Worm (Caenorhabditis elegans) whole organism, L1 larva: ENCODE measurements around the gene hlh-34.
A peak's percentile ranks its signal among the peaks of the same experiment; 100 is the strongest.

Source experiments
- C16A3.4 ChIP-seq: fragments of 150-350 bp; optimal IDR thresholded peaks from 2 replicates; lab custom pipeline; 2014; ENCODE audit warnings: missing biosample characterization, missing genetic modification characterization
- F16B12.6 ChIP-seq: fragments of 150-350 bp; optimal IDR thresholded peaks from 2 replicates; lab custom pipeline; 2014; ENCODE audit warnings: missing biosample characterization, missing genetic modification characterization
- Y116A8C.19 ChIP-seq: sonication (generic microtip); optimal IDR thresholded peaks from 2 replicates; lab custom pipeline; 2016; ENCODE audit warnings: missing compliant biosample characterization, missing genetic modification characterization, borderline replicate concordance
- ama-1 ChIP-seq: fragments of 150-350 bp; optimal IDR thresholded peaks from 2 replicates; lab custom pipeline; 2014
- blmp-1 ChIP-seq: fragments of 150-350 bp; optimal IDR thresholded peaks from 2 replicates; lab custom pipeline; 2014; ENCODE audit warnings: missing biosample characterization, missing genetic modification characterization
- ceh-82 ChIP-seq, 3 experiments: fragments of 150-350 bp in 1 of 3; sonication (generic microtip) in 2 of 3; optimal IDR thresholded peaks; 2 replicates each; lab custom pipeline; 2014 to 2017; ENCODE audit warnings: missing biosample characterization in 3 of 3, missing genetic modification characterization in 3 of 3
- ces-1 ChIP-seq: fragments of 150-350 bp; optimal IDR thresholded peaks from 2 replicates; lab custom pipeline; 2014; ENCODE audit warnings: missing biosample characterization, missing genetic modification reagents, missing genetic modification characterization
- dpl-1 ChIP-seq, 3 experiments: fragments of 150-350 bp in 2 of 3; sonication (generic microtip) in 1 of 3; optimal IDR thresholded peaks; 2 replicates each; lab custom pipeline; 2014 to 2017; ENCODE audit warnings: missing biosample characterization in 3 of 3, missing genetic modification characterization in 3 of 3, missing genetic modification reagents in 3 of 3
- efl-1 ChIP-seq, 4 experiments: fragments of 150-350 bp; optimal IDR thresholded peaks in 3 of 4; peaks in 1 of 4; 1 replicate in 1 of 4; 2 replicates in 3 of 4; lab custom pipeline; 2014; ENCODE audit warnings: missing biosample characterization in 2 of 4, missing genetic modification characterization in 2 of 4, missing genetic modification reagents in 2 of 4
- efl-3 ChIP-seq: fragments of 200-800 bp; sonication (Bioruptor generic); optimal IDR thresholded peaks from 2 replicates; lab custom pipeline; 2018; ENCODE audit warnings: mild to moderate bottlenecking, missing genetic modification characterization, missing compliant biosample characterization
- egl-13 ChIP-seq: sonication (generic microtip); optimal IDR thresholded peaks from 2 replicates; lab custom pipeline; 2016; ENCODE audit warnings: missing genotype, missing genetic modification reagents, missing genetic modification characterization, missing compliant biosample characterization
- egl-27 ChIP-seq, 2 experiments: fragments of 150-350 bp in 1 of 2; sonication (generic microtip); optimal IDR thresholded peaks; 3 replicates each; lab custom pipeline; 2017 to 2018; ENCODE audit warnings: missing biosample characterization in 2 of 2, missing genetic modification characterization in 2 of 2, missing genetic modification reagents in 2 of 2
- elt-3 ChIP-seq, 6 experiments: fragments of 150-350 bp in 1 of 6; sonication (generic microtip); optimal IDR thresholded peaks; 2 replicates each; lab custom pipeline; 2017 to 2018; ENCODE audit warnings: missing biosample characterization in 6 of 6, missing genetic modification characterization in 6 of 6, inconsistent platforms in 1 of 6
- ets-5 ChIP-seq: fragments of 200-800 bp; sonication (Bioruptor generic); IDR thresholded peaks from 2 replicates; pipeline ENCODE4 v1.3.6; 2022; ENCODE audit warnings: missing genetic modification characterization, missing compliant biosample characterization
- fkh-4 ChIP-seq: sonication (generic microtip); optimal IDR thresholded peaks from 2 replicates; lab custom pipeline; 2016; ENCODE audit warnings: missing compliant biosample characterization, missing genetic modification characterization, borderline replicate concordance
- fkh-8 ChIP-seq: sonication (generic microtip); optimal IDR thresholded peaks from 2 replicates; lab custom pipeline; 2016; ENCODE audit warnings: mild to moderate bottlenecking, missing genetic modification characterization, missing compliant biosample characterization
- grh-1 ChIP-seq: fragments of 200-800 bp; sonication (Bioruptor generic); IDR thresholded peaks from 2 replicates; pipeline ENCODE4 v1.3.6; 2022; ENCODE audit warnings: missing genetic modification reagents, missing genetic modification characterization, missing compliant biosample characterization
- hlh-17 ChIP-seq: fragments of 200-800 bp; sonication (Bioruptor generic); optimal IDR thresholded peaks from 2 replicates; lab custom pipeline; 2018; ENCODE audit warnings: missing genetic modification characterization, mild to moderate bottlenecking, missing compliant biosample characterization, moderate library complexity, borderline replicate concordance
- irx-1 ChIP-seq: sonication (generic microtip); optimal IDR thresholded peaks from 2 replicates; lab custom pipeline; 2016; ENCODE audit warnings: missing genetic modification characterization, missing compliant biosample characterization
- lin-13 ChIP-seq: fragments of 150-350 bp; optimal IDR thresholded peaks from 2 replicates; lab custom pipeline; 2014; ENCODE audit warnings: missing biosample characterization, missing genetic modification reagents, missing genetic modification characterization
- lin-14 ChIP-seq: fragments of 200-800 bp; sonication (Bioruptor generic); optimal IDR thresholded peaks from 2 replicates; lab custom pipeline; 2018; ENCODE audit warnings: mild to moderate bottlenecking, missing genetic modification characterization, moderate library complexity, missing compliant biosample characterization
- lin-35 ChIP-seq, 2 experiments: fragments of 150-350 bp; optimal IDR thresholded peaks; 2 replicates each; lab custom pipeline; 2014; ENCODE audit warnings: missing biosample characterization in 2 of 2, missing genetic modification characterization in 2 of 2, missing genetic modification reagents in 2 of 2
- lin-39 ChIP-seq: fragments of 150-350 bp; optimal IDR thresholded peaks from 2 replicates; lab custom pipeline; 2014; ENCODE audit warnings: missing biosample characterization, missing genetic modification reagents, missing genetic modification characterization
- lir-3 ChIP-seq: sonication (generic microtip); optimal IDR thresholded peaks from 2 replicates; lab custom pipeline; 2016; ENCODE audit warnings: mild to moderate bottlenecking, missing genetic modification characterization, moderate library complexity, missing compliant biosample characterization; ENCODE audit not compliant: poor library complexity
- lsy-2 ChIP-seq, 2 experiments: fragments of 150-350 bp; optimal IDR thresholded peaks; 2 replicates each; lab custom pipeline; 2014; ENCODE audit warnings: missing biosample characterization in 2 of 2, missing genetic modification characterization in 2 of 2
- mab-9 ChIP-seq: fragments of 200-800 bp; sonication (Bioruptor generic); IDR thresholded peaks from 2 replicates; pipeline ENCODE4 v1.3.6; 2022; ENCODE audit warnings: missing genetic modification reagents, missing genetic modification characterization, missing compliant biosample characterization
- mdl-1 ChIP-seq, 2 experiments: fragments of 150-350 bp; optimal IDR thresholded peaks; 2 replicates each; lab custom pipeline; 2014 to 2017; ENCODE audit warnings: missing biosample characterization in 2 of 2, missing genetic modification characterization in 2 of 2, inconsistent platforms in 1 of 2
- mep-1 ChIP-seq: fragments of 150-350 bp; optimal IDR thresholded peaks from 2 replicates; lab custom pipeline; 2014; ENCODE audit warnings: missing biosample characterization, missing genetic modification characterization
- nhr-11 ChIP-seq: fragments of 150-350 bp; optimal IDR thresholded peaks from 2 replicates; lab custom pipeline; 2014; ENCODE audit warnings: missing biosample characterization, missing genetic modification characterization
- nhr-19 ChIP-seq: fragments of 200-800 bp; sonication (Bioruptor generic); conservative IDR thresholded peaks from 2 replicates; pipeline ENCODE4 v1.3.6; 2022; ENCODE audit warnings: missing genetic modification characterization, missing compliant biosample characterization
- nhr-28 ChIP-seq: fragments of 150-350 bp; optimal IDR thresholded peaks from 2 replicates; lab custom pipeline; 2014; ENCODE audit warnings: missing biosample characterization, missing genetic modification characterization
- nhr-47 ChIP-seq: sonication (generic microtip); optimal IDR thresholded peaks from 2 replicates; lab custom pipeline; 2016; ENCODE audit warnings: mild to moderate bottlenecking, missing genetic modification characterization, moderate library complexity, missing compliant biosample characterization
- nhr-76 ChIP-seq: sonication (generic microtip); optimal IDR thresholded peaks from 2 replicates; lab custom pipeline; 2017; ENCODE audit warnings: missing biosample characterization, missing genetic modification characterization
- nhr-77 ChIP-seq: fragments of 150-350 bp; optimal IDR thresholded peaks from 2 replicates; lab custom pipeline; 2014; ENCODE audit warnings: missing biosample characterization, missing genetic modification characterization
- nhr-84 ChIP-seq: sonication (generic microtip); optimal IDR thresholded peaks from 2 replicates; lab custom pipeline; 2017; ENCODE audit warnings: missing biosample characterization, missing genetic modification characterization
- nhr-85 ChIP-seq: sonication (generic microtip); peaks from one replicate; lab custom pipeline; 2016; ENCODE audit warnings: missing genetic modification characterization, inconsistent platforms, missing compliant biosample characterization
- pag-3 ChIP-seq: sonication (generic microtip); optimal IDR thresholded peaks from 2 replicates; lab custom pipeline; 2017; ENCODE audit warnings: missing genetic modification characterization, mild to moderate bottlenecking, missing compliant biosample characterization, antibody characterized with exemption, borderline replicate concordance; ENCODE audit not compliant: insufficient read depth
- pax-3 ChIP-seq: fragments of 200-800 bp; sonication (Bioruptor generic); optimal IDR thresholded peaks from 2 replicates; lab custom pipeline; 2018; ENCODE audit warnings: mild to moderate bottlenecking, missing genetic modification characterization, moderate library complexity, missing compliant biosample characterization
- rnt-1 ChIP-seq: sonication (generic microtip); optimal IDR thresholded peaks from 2 replicates; lab custom pipeline; 2016; ENCODE audit warnings: mild to moderate bottlenecking, missing genetic modification characterization, moderate library complexity, missing compliant biosample characterization
- skn-1 ChIP-seq: fragments of 150-350 bp; optimal IDR thresholded peaks from 2 replicates; lab custom pipeline; 2014; ENCODE audit warnings: missing biosample characterization, missing genetic modification characterization
- snpc-4 ChIP-seq: fragments of 150-350 bp; optimal IDR thresholded peaks from 2 replicates; lab custom pipeline; 2014; ENCODE audit warnings: missing biosample characterization, missing genetic modification characterization
- sox-4 ChIP-seq: sonication (generic microtip); optimal IDR thresholded peaks from 2 replicates; lab custom pipeline; 2016; ENCODE audit warnings: missing genetic modification characterization, missing compliant biosample characterization
- sptf-1 ChIP-seq: fragments of 150-350 bp; optimal IDR thresholded peaks from 2 replicates; lab custom pipeline; 2014; ENCODE audit warnings: missing biosample characterization, missing genetic modification characterization
- tbx-2 ChIP-seq: sonication (generic microtip); optimal IDR thresholded peaks from 2 replicates; lab custom pipeline; 2016; ENCODE audit warnings: missing genetic modification characterization, missing compliant biosample characterization
- unc-98 ChIP-seq: fragments of 200-800 bp; sonication (Bioruptor generic); IDR thresholded peaks from 2 replicates; pipeline ENCODE4 v1.3.6; 2022; ENCODE audit warnings: missing genetic modification characterization, missing compliant biosample characterization
- vab-15 ChIP-seq: sonication (generic microtip); optimal IDR thresholded peaks from 2 replicates; lab custom pipeline; 2017; ENCODE audit warnings: missing genotype, mild to moderate bottlenecking, missing genetic modification characterization, missing compliant biosample characterization
- zag-1 ChIP-seq: fragments of 150-350 bp; optimal IDR thresholded peaks from 2 replicates; lab custom pipeline; 2014; ENCODE audit warnings: missing biosample characterization, missing genetic modification characterization
- zip-4 ChIP-seq: fragments of 200-800 bp; sonication (Bioruptor generic); optimal IDR thresholded peaks from 2 replicates; lab custom pipeline; 2018; ENCODE audit warnings: mild to moderate bottlenecking, missing genetic modification characterization, moderate library complexity, missing compliant biosample characterization

The hlh-34 gene

DNA sequence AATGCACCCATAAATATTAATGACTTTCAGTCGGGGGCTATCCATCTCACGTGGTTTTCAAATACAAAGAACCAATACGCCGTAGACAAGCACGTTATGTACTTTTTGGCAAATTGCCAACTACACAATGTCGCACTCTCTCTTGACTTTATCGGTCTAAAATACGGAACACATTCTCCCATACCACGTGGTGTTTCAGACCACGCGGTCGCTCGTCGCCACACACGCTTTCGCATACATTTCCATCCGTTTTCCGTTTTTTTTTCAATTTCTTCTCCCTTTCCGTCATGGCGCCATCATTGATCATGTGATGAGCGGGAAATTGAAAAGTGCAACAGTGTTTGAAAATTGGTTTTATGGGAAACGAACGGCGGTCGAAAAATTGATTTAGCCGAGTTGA lies 48.6 kb downstream of the hlh-34 start (continued):
- peak; percentile 69 for TF ChIP-seq pag-3 (tag; lab: Kevin White, UChicago)
- TF ChIP-seq zip-4 (GFP tag; lab: Kevin White, UChicago): peak; percentile 6
- no peak for TF ChIP-seq zag-1
- peak; percentile 91 for TF ChIP-seq tbx-2 (tag; lab: Kevin White, UChicago)
- no peak for TF ChIP-seq lin-39 (tag; lab: Kevin White, UChicago)
- TF ChIP-seq hlh-17 (GFP tag; lab: Kevin White, UChicago): no peak
- no peak for TF ChIP-seq nhr-11 (tag; lab: Kevin White, UChicago)
- TF ChIP-seq Y116A8C.19: no peak
- peak; percentile 95 for TF ChIP-seq pax-3 (tag; lab: Kevin White, UChicago)
- TF ChIP-seq lsy-2 (tag; optimal IDR thresholded peaks at IDR 0.05; lab: Kevin White, UChicago): peak; percentile 69 to 72
- peak; percentile 48 for TF ChIP-seq snpc-4 (tag; lab: Kevin White, UChicago)
- no peak for TF ChIP-seq ces-1 (GFP tag; lab: Kevin White, UChicago)
- peak; percentile 88 for TF ChIP-seq irx-1 (tag; lab: Kevin White, UChicago)
- no peak for TF ChIP-seq nhr-28 (tag; lab: Kevin White, UChicago)
- TF ChIP-seq nhr-77 (tag; lab: Kevin White, UChicago): no peak
- TF ChIP-seq ama-1: no peak
- peak; percentile 64 for TF ChIP-seq lir-3 (tag; lab: Kevin White, UChicago)
- peak; percentile 65 for TF ChIP-seq C16A3.4
- TF ChIP-seq elt-3 (tag; optimal IDR thresholded peaks at IDR 0.05; lab: Kevin White, UChicago): peak in 2 of 6 experiments; percentile 92
- TF ChIP-seq ceh-82 (tag; optimal IDR thresholded peaks at IDR 0.05; lab: Kevin White, UChicago): peak in 1 of 3 experiments; percentile 8
- TF ChIP-seq nhr-19 (GFP tag; lab: Robert Waterston, UW): peak; percentile 91
- TF ChIP-seq nhr-84 (tag; lab: Kevin White, UChicago): no peak
- TF ChIP-seq grh-1 (GFP tag; lab: Robert Waterston, UW): peak; percentile 83
- no peak for TF ChIP-seq egl-27 (tag; optimal IDR thresholded peaks at IDR 0.05; lab: Kevin White, UChicago)
- TF ChIP-seq sox-4 (tag; lab: Kevin White, UChicago): peak; percentile 38
- TF ChIP-seq lin-35 (GFP tag; optimal IDR thresholded peaks at IDR 0.05; lab: Kevin White, UChicago): peak; percentile 49 to 90
- peak; percentile 62 for TF ChIP-seq mab-9 (GFP tag; lab: Robert Waterston, UW)
- peak; percentile 99 for TF ChIP-seq nhr-85 (tag; lab: Kevin White, UChicago)
- TF ChIP-seq fkh-4 (tag; lab: Kevin White, UChicago): no peak
- TF ChIP-seq fkh-8: peak; percentile 72
- TF ChIP-seq ets-5 (GFP tag; lab: Robert Waterston, UW): no peak
- TF ChIP-seq skn-1: peak; percentile 70
- TF ChIP-seq mep-1 (tag; lab: Kevin White, UChicago): peak; percentile 83
- TF ChIP-seq efl-3 (GFP tag; lab: Kevin White, UChicago): no peak
- TF ChIP-seq nhr-47 (tag; lab: Kevin White, UChicago): peak; percentile 91
- TF ChIP-seq lin-14: peak; percentile 99
- peak in 1 of 2 experiments; percentile 99 for TF ChIP-seq mdl-1 (tag; optimal IDR thresholded peaks at IDR 0.05; lab: Kevin White, UChicago)
- TF ChIP-seq sptf-1 (tag; lab: Kevin White, UChicago): no peak
- no peak for TF ChIP-seq vab-15 (tag; lab: Kevin White, UChicago)
- no peak for TF ChIP-seq nhr-76
- TF ChIP-seq F16B12.6: no peak
- no peak for TF ChIP-seq unc-98 (GFP tag; lab: Robert Waterston, UW)
- TF ChIP-seq, all 84 proteins: peak for 49

DNA sequence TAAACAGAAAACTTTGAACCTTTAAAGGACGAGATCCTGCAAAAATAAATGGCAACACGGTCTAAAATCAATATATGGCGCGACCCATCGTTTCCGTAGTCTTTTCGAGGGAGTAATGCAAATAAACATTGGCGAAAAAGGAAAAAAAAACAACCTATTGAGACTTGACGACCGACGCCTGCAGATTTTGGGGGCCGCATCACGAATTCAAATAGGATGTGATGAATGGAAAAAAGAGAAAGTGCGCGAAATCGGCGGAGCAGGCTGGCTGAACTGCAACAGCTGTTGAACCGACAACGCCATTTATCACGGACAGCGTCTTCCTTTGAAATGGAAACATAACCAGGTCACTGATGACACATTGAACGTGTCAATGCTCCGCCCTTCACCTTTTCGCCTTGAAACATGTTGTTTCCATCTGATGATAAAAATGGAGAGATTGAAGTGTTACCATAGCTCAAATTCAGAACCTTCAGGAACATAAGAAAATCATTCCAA lies 49.3 kb downstream of the hlh-34 start:
- peak in 1 of 3 experiments; percentile 34 for TF ChIP-seq dpl-1 (GFP tag; optimal IDR thresholded peaks at IDR 0.05; lab: Kevin White, UChicago)
- peak; percentile 76 for TF ChIP-seq rnt-1 (tag; lab: Kevin White, UChicago)
- TF ChIP-seq egl-27 (tag; optimal IDR thresholded peaks at IDR 0.05; lab: Kevin White, UChicago): no peak
- no peak for TF ChIP-seq egl-13 (tag; lab: Kevin White, UChicago)
- TF ChIP-seq lin-13: no peak
- TF ChIP-seq lin-14: peak; percentile 39
- no peak for TF ChIP-seq efl-1 (optimal IDR thresholded peaks at IDR 0.05; lab: Kevin White, UChicago)
- peak in 1 of 2 experiments; percentile 93 for TF ChIP-seq efl-1 (GFP tag; optimal IDR thresholded peaks at IDR 0.05 in 1 of 2; lab: Kevin White, UChicago)
- TF ChIP-seq blmp-1: peak; percentile 75
